Fruit fly (Drosophila melanogaster) whole organism, prepupa: ENCODE measurements around the gene CG14840.
A peak's percentile ranks its signal among the peaks of the same experiment; 100 is the strongest.

ENCODE experiments used
- CG10631 ChIP-seq: fragments of 200-800 bp; sonication (Bioruptor generic); optimal IDR thresholded peaks from 2 replicates; lab custom pipeline; 2016; ENCODE audit warnings: missing biosample characterization, missing genetic modification characterization
- CG10669 ChIP-seq: fragments of 200-800 bp; sonication (Bioruptor generic); optimal IDR thresholded peaks from 3 replicates; lab custom pipeline; 2018; ENCODE audit warnings: missing biosample characterization, mild to moderate bottlenecking, missing genetic modification characterization, moderate library complexity
- CG11294 ChIP-seq: fragments of 200-800 bp; sonication (Bioruptor generic); IDR thresholded peaks from 2 replicates; pipeline ENCODE4 v1.3.6; 2022; ENCODE audit warnings: missing biosample characterization, missing genetic modification characterization
- CG11762 ChIP-seq: fragments of 200-800 bp; sonication (Bioruptor generic); optimal IDR thresholded peaks from 3 replicates; lab custom pipeline; 2016; ENCODE audit warnings: missing biosample characterization, missing genetic modification characterization; ENCODE audit not compliant: insufficient read depth
- CG15336 ChIP-seq: fragments of 200-800 bp; sonication (Bioruptor generic); IDR thresholded peaks from 2 replicates; pipeline ENCODE4 v1.3.6; 2022; ENCODE audit warnings: missing biosample characterization, missing genetic modification characterization
- CG1621 ChIP-seq: fragments of 200-800 bp; sonication (Bioruptor generic); optimal IDR thresholded peaks from 3 replicates; lab custom pipeline; 2018; ENCODE audit warnings: missing biosample characterization, mild to moderate bottlenecking, missing genetic modification characterization
- CG16779 ChIP-seq: fragments of 200-800 bp; sonication (Bioruptor generic); optimal IDR thresholded peaks from 3 replicates; lab custom pipeline; 2017; ENCODE audit warnings: missing biosample characterization, mild to moderate bottlenecking, missing genetic modification characterization
- CG3032 ChIP-seq: fragments of 200-800 bp; optimal IDR thresholded peaks from 2 replicates; lab custom pipeline; 2019; ENCODE audit warnings: missing biosample characterization, mild to moderate bottlenecking, missing genetic modification characterization, moderate library complexity
- CG31627 ChIP-seq: fragments of 200-800 bp; sonication (Bioruptor generic); optimal IDR thresholded peaks from 3 replicates; lab custom pipeline; 2016; ENCODE audit warnings: missing biosample characterization, missing genetic modification characterization
- CG34406 ChIP-seq: fragments of 200-800 bp; sonication (Bioruptor generic); optimal IDR thresholded peaks from 3 replicates; lab custom pipeline; 2016; ENCODE audit warnings: missing biosample characterization, missing genetic modification characterization
- CG4318 ChIP-seq: fragments of 200-800 bp; sonication (Bioruptor generic); optimal IDR thresholded peaks from 3 replicates; lab custom pipeline; 2017; ENCODE audit warnings: missing biosample characterization, mild to moderate bottlenecking, missing genetic modification characterization
- CG6163 ChIP-seq: fragments of 200-800 bp; sonication (Bioruptor generic); IDR thresholded peaks from 3 replicates; pipeline ENCODE4 v1.3.6; 2022; ENCODE audit warnings: missing biosample characterization, missing genetic modification characterization
- CG6276 ChIP-seq: fragments of 200-800 bp; sonication (Bioruptor generic); optimal IDR thresholded peaks from 2 replicates; lab custom pipeline; 2017; ENCODE audit warnings: missing biosample characterization, mild to moderate bottlenecking, missing genetic modification characterization
- CG6808 ChIP-seq: fragments of 200-800 bp; sonication (Bioruptor generic); optimal IDR thresholded peaks from 3 replicates; lab custom pipeline; 2017; ENCODE audit warnings: missing biosample characterization, missing genetic modification characterization, mild to moderate bottlenecking, moderate library complexity, missing genetic modification reagents
- CG6854 ChIP-seq: fragments of 200-800 bp; sonication (Bioruptor generic); optimal IDR thresholded peaks from 2 replicates; lab custom pipeline; 2017; ENCODE audit warnings: missing biosample characterization, mild to moderate bottlenecking, missing genetic modification characterization
- CG7368 ChIP-seq: fragments of 200-800 bp; sonication (Bioruptor generic); optimal IDR thresholded peaks from 3 replicates; lab custom pipeline; 2016; ENCODE audit warnings: missing biosample characterization, missing genetic modification characterization
- CG8119 ChIP-seq: fragments of 200-800 bp; sonication (Bioruptor generic); IDR thresholded peaks from 3 replicates; pipeline ENCODE4 v1.3.6; 2022; ENCODE audit warnings: missing biosample characterization, missing genetic modification characterization
- CG8319 ChIP-seq: fragments of 200-800 bp; sonication (Bioruptor generic); optimal IDR thresholded peaks from 3 replicates; lab custom pipeline; 2016; ENCODE audit warnings: missing biosample characterization, missing genetic modification characterization
- CG8632 ChIP-seq: fragments of 200-800 bp; sonication (Bioruptor generic); optimal IDR thresholded peaks from 3 replicates; lab custom pipeline; 2016; ENCODE audit warnings: missing biosample characterization, missing genetic modification characterization
- CG9139 ChIP-seq: fragments of 200-800 bp; sonication (Bioruptor generic); optimal IDR thresholded peaks from 3 replicates; lab custom pipeline; 2017; ENCODE audit warnings: missing biosample characterization, mild to moderate bottlenecking, missing genetic modification characterization
- Eip75B ChIP-seq: fragments of 200-800 bp; sonication (Bioruptor generic); optimal IDR thresholded peaks from 3 replicates; lab custom pipeline; 2016; ENCODE audit warnings: missing biosample characterization, missing genetic modification characterization
- Eip78C ChIP-seq: fragments of 200-800 bp; sonication (Bioruptor generic); peaks from one replicate; lab custom pipeline; 2016; ENCODE audit warnings: missing biosample characterization, missing genetic modification characterization
- Eip93F ChIP-seq: fragments of 200-800 bp; sonication (Bioruptor generic); optimal IDR thresholded peaks from 2 replicates; lab custom pipeline; 2016; ENCODE audit warnings: missing biosample characterization, mild to moderate bottlenecking, missing genetic modification characterization
- Hr38 ChIP-seq: sonication (Bioruptor generic); optimal IDR thresholded peaks from 2 replicates; lab custom pipeline; 2016; ENCODE audit warnings: missing biosample characterization, missing genetic modification characterization
- Hr39 ChIP-seq: fragments of 200-800 bp; sonication (Bioruptor generic); optimal IDR thresholded peaks from 2 replicates; lab custom pipeline; 2016; ENCODE audit warnings: missing biosample characterization, missing genetic modification characterization
- Hr4 ChIP-seq: fragments of 200-800 bp; sonication (Bioruptor generic); optimal IDR thresholded peaks from 3 replicates; lab custom pipeline; 2016; ENCODE audit warnings: missing biosample characterization, missing genetic modification characterization
- Lpt ChIP-seq: fragments of 200-800 bp; sonication (Bioruptor generic); optimal IDR thresholded peaks from 3 replicates; lab custom pipeline; 2016; ENCODE audit warnings: missing biosample characterization, missing genetic modification characterization
- Met ChIP-seq: fragments of 200-800 bp; sonication (Bioruptor generic); optimal IDR thresholded peaks from 3 replicates; lab custom pipeline; 2016; ENCODE audit warnings: missing biosample characterization, missing genetic modification characterization
- OdsH ChIP-seq: fragments of 200-800 bp; sonication (Bioruptor generic); optimal IDR thresholded peaks from 3 replicates; lab custom pipeline; 2016; ENCODE audit warnings: missing biosample characterization, missing genetic modification characterization
- Sox15 ChIP-seq: fragments of 200-800 bp; sonication (Bioruptor generic); optimal IDR thresholded peaks from 3 replicates; lab custom pipeline; 2016; ENCODE audit warnings: missing biosample characterization, missing genetic modification characterization
- acj6 ChIP-seq: fragments of 200-800 bp; sonication (Bioruptor generic); optimal IDR thresholded peaks from 3 replicates; lab custom pipeline; 2016; ENCODE audit warnings: missing biosample characterization, missing genetic modification characterization
- cyc ChIP-seq: fragments of 200-800 bp; sonication (Bioruptor generic); optimal IDR thresholded peaks from 3 replicates; lab custom pipeline; 2016; ENCODE audit warnings: missing biosample characterization, missing genetic modification characterization
- dac ChIP-seq: fragments of 200-800 bp; sonication (Bioruptor generic); optimal IDR thresholded peaks from 2 replicates; lab custom pipeline; 2017; ENCODE audit warnings: missing biosample characterization, mild to moderate bottlenecking, missing genetic modification characterization
- dsx ChIP-seq: fragments of 200-800 bp; optimal IDR thresholded peaks from 3 replicates; lab custom pipeline; 2019; ENCODE audit warnings: missing biosample characterization, mild to moderate bottlenecking, missing genetic modification characterization, moderate library complexity; ENCODE audit not compliant: poor library complexity, severe bottlenecking
- eg ChIP-seq: fragments of 200-800 bp; sonication (Bioruptor generic); IDR thresholded peaks from 3 replicates; pipeline ENCODE4 v1.3.6; 2022; ENCODE audit warnings: missing biosample characterization, missing genetic modification characterization
- fd85E ChIP-seq: fragments of 200-800 bp; sonication (Bioruptor generic); optimal IDR thresholded peaks from 3 replicates; lab custom pipeline; 2016; ENCODE audit warnings: missing biosample characterization, missing genetic modification characterization
- net ChIP-seq: fragments of 200-800 bp; sonication (Bioruptor generic); optimal IDR thresholded peaks from 3 replicates; lab custom pipeline; 2016; ENCODE audit warnings: missing biosample characterization, missing genetic modification characterization
- pdm3 ChIP-seq: fragments of 200-800 bp; sonication (Bioruptor generic); optimal IDR thresholded peaks from 3 replicates; lab custom pipeline; 2016; ENCODE audit warnings: missing biosample characterization, missing genetic modification characterization
- salr ChIP-seq, 2 experiments: fragments of 200-800 bp; sonication (Bioruptor generic); optimal IDR thresholded peaks; 3 replicates each; lab custom pipeline; 2016 to 2018; ENCODE audit warnings: missing biosample characterization in 2 of 2, missing genetic modification characterization in 2 of 2, mild to moderate bottlenecking in 1 of 2
- spab ChIP-seq: fragments of 200-800 bp; sonication (Bioruptor generic); optimal IDR thresholded peaks from 2 replicates; lab custom pipeline; 2017; ENCODE audit warnings: missing biosample characterization, mild to moderate bottlenecking, missing genetic modification characterization, missing genetic modification reagents
- ss ChIP-seq, 2 experiments: fragments of 200-800 bp; sonication (Bioruptor generic); optimal IDR thresholded peaks; 2 replicates in 1 of 2; 3 replicates in 1 of 2; lab custom pipeline; 2017 to 2018; ENCODE audit warnings: mild to moderate bottlenecking in 2 of 2, missing biosample characterization in 2 of 2, missing genetic modification characterization in 2 of 2, moderate library complexity in 1 of 2
- vri ChIP-seq: fragments of 200-800 bp; sonication (Bioruptor generic); optimal IDR thresholded peaks from 3 replicates; lab custom pipeline; 2016; ENCODE audit warnings: missing biosample characterization, mild to moderate bottlenecking, missing genetic modification characterization

Gene CG14840

DNA sequence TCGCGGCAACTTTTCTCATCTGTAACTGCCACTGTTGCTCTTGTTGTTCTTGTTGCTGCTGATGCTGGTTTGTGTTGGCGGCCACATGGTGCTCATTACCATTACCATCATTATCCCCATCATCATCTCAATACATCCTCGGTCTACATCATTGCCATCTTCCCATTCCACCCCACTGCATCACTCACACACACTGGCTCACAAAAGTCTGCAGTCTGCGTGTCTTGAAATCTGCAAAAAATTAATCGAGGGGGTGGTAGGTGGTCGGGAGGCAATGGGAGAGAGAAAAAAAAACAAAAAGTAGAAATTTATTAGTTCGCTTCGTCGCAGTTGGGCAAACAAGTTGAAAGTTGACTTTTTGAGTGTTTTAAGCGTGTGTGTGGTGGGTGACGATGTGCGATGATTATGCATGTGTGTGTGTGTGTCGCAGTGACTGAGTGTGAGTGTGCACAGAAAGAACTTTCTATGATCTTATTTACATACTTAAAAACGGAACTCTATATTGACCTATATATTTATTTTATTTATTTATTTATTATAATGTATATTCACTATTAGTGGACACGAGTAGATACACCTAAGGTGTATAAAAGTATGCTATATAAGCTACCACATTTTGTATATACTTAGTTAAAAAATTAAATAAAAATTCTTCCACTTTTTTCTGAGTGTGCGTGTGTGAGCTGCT, 18.4 kb upstream of the CG14840 start (continued):
- TF ChIP-seq dsx (GFP tag; lab: Kevin White, UChicago) (no peak), Eip78C (GFP tag; lab: Kevin White, UChicago) (peak; percentile 14), CG11294 (no peak), CG8319 (GFP tag; lab: Kevin White, UChicago) (no peak), CG11762 (no peak), salr (GFP tag; optimal IDR thresholded peaks at IDR 0.05; lab: Kevin White, UChicago) (no peak), CG15336 (peak; percentile 84), CG8119 (GFP tag; lab: Robert Waterston, UW) (peak; percentile 86)

- peak; percentile 56 for TF ChIP-seq CG4318 (GFP tag; lab: Kevin White, UChicago)
- peak; percentile 73 for TF ChIP-seq Lpt
- TF ChIP-seq CG3032 (tag; lab: Kevin White, UChicago), result peak; percentile 62
- TF ChIP-seq CG11762, result peak; percentile 41
- peak in 1 of 2 experiments; percentile 47 for TF ChIP-seq salr (GFP tag; optimal IDR thresholded peaks at IDR 0.05; lab: Kevin White, UChicago)
- TF ChIP-seq net (GFP tag; lab: Kevin White, UChicago), result no peak
- peak; percentile 13 for TF ChIP-seq cyc (GFP tag; lab: Kevin White, UChicago)
- peak; percentile 39 for TF ChIP-seq CG31627 (GFP tag; lab: Kevin White, UChicago)
- TF ChIP-seq dac (GFP tag; lab: Kevin White, UChicago), result no peak
- peak; percentile 52 for TF ChIP-seq spab (GFP tag; lab: Kevin White, UChicago)
- TF ChIP-seq OdsH (GFP tag; lab: Kevin White, UChicago), result no peak
- TF ChIP-seq CG6808, result peak; percentile 69
- TF ChIP-seq vri (GFP tag; lab: Kevin White, UChicago), result no peak
- TF ChIP-seq dsx (GFP tag; lab: Kevin White, UChicago), result peak; percentile 35
- TF ChIP-seq Hr39, result peak; percentile 42
- TF ChIP-seq Hr4 (GFP tag; lab: Kevin White, UChicago), result peak; percentile 16
- no peak for TF ChIP-seq CG6854 (GFP tag; lab: Kevin White, UChicago)
- peak; percentile 82; the same call in 2 of the 3 replicates for TF ChIP-seq CG6163 (GFP tag; lab: Robert Waterston, UW)
- TF ChIP-seq Eip75B (GFP tag; lab: Kevin White, UChicago), result peak; percentile 18
- no peak for TF ChIP-seq CG7368 (GFP tag; lab: Kevin White, UChicago)
- peak; percentile 54 for TF ChIP-seq pdm3 (GFP tag; lab: Kevin White, UChicago)
- TF ChIP-seq Met, result no peak
- no peak for TF ChIP-seq CG34406 (GFP tag; lab: Kevin White, UChicago)
- peak; percentile 66 for TF ChIP-seq eg (GFP tag; lab: Robert Waterston, UW)
- no peak for TF ChIP-seq Hr38 (GFP tag; lab: Kevin White, UChicago)
- no peak for TF ChIP-seq CG8632 (GFP tag; lab: Kevin White, UChicago)
- peak; percentile 1 for TF ChIP-seq fd85E (GFP tag; lab: Kevin White, UChicago)
- peak; percentile 63 for TF ChIP-seq Eip78C (GFP tag; lab: Kevin White, UChicago)
- peak; percentile 29 for TF ChIP-seq CG6276 (GFP tag; lab: Kevin White, UChicago)
- no peak for TF ChIP-seq CG16779
- peak; percentile 42 for TF ChIP-seq CG9139
- peak; percentile 55; the same call in 2 of the 3 replicates for TF ChIP-seq CG8119 (GFP tag; lab: Robert Waterston, UW)
- TF ChIP-seq CG10631 (GFP tag; lab: Kevin White, UChicago), result no peak
- TF ChIP-seq Eip93F (GFP tag; lab: Kevin White, UChicago), result no peak
- TF ChIP-seq acj6 (GFP tag; lab: Kevin White, UChicago), result peak; percentile 21
- peak; percentile 77 to 83 for TF ChIP-seq ss (GFP tag; optimal IDR thresholded peaks at IDR 0.05; lab: Kevin White, UChicago)
- peak; percentile 53; the same call in 1 of the 2 replicates for TF ChIP-seq CG15336
- peak; percentile 4 for TF ChIP-seq CG10669 (GFP tag; lab: Kevin White, UChicago)
- peak; percentile 24 for TF ChIP-seq Sox15 (GFP tag; lab: Kevin White, UChicago)
- TF ChIP-seq CG1621 (tag; lab: Kevin White, UChicago), result peak; percentile 45
- TF ChIP-seq CG11294, result no peak
These were observed 17.7 kb upstream of the CG14840 start for dm6 chr3R:14278523-14279303.
